Worm (Caenorhabditis elegans) whole organism, late embryonic: ENCODE measurements around the gene R12A1.3.

Source experiments
- ahr-1 ChIP-seq: sonication (generic microtip); optimal IDR thresholded peaks from 2 replicates; lab custom pipeline; 2016; ENCODE audit warnings: missing genetic modification characterization, missing compliant biosample characterization
- ama-1 ChIP-seq: fragments of 150-350 bp; optimal IDR thresholded peaks from 2 replicates; lab custom pipeline; 2014
- ceh-24 ChIP-seq: sonication (generic microtip); optimal IDR thresholded peaks from 2 replicates; lab custom pipeline; 2016; ENCODE audit warnings: mild to moderate bottlenecking, missing genetic modification characterization, missing compliant biosample characterization
- ceh-45 ChIP-seq: fragments of 200-800 bp; sonication (Bioruptor generic); IDR thresholded peaks from 2 replicates; pipeline ENCODE4 v1.3.6; 2022; ENCODE audit warnings: missing genetic modification reagents, missing genetic modification characterization, missing compliant biosample characterization
- ceh-9 ChIP-seq: sonication (generic microtip); optimal IDR thresholded peaks from 2 replicates; lab custom pipeline; 2016; ENCODE audit warnings: mild to moderate bottlenecking, missing genetic modification characterization, inconsistent platforms, missing compliant biosample characterization
- dmd-4 ChIP-seq: sonication (generic microtip); optimal IDR thresholded peaks from 2 replicates; lab custom pipeline; 2016; ENCODE audit warnings: borderline replicate concordance, missing genetic modification characterization, missing compliant biosample characterization
- fax-1 ChIP-seq: sonication (generic microtip); optimal IDR thresholded peaks from 2 replicates; lab custom pipeline; 2016; ENCODE audit warnings: missing genotype, missing genetic modification characterization, missing compliant biosample characterization
- hlh-15 ChIP-seq: sonication (generic microtip); optimal IDR thresholded peaks from 2 replicates; lab custom pipeline; 2016; ENCODE audit warnings: missing genetic modification characterization, missing compliant biosample characterization
- npax-4 ChIP-seq: sonication (generic microtip); optimal IDR thresholded peaks from 2 replicates; lab custom pipeline; 2016; ENCODE audit warnings: missing genetic modification characterization, missing compliant biosample characterization
- pag-3 ChIP-seq: sonication (generic microtip); optimal IDR thresholded peaks from 2 replicates; lab custom pipeline; 2016; ENCODE audit warnings: missing compliant biosample characterization, missing genetic modification characterization, borderline replicate concordance
- pha-4 ChIP-seq: fragments of 150-350 bp; optimal IDR thresholded peaks from 2 replicates; lab custom pipeline; 2018; ENCODE audit warnings: missing biosample characterization, missing genetic modification reagents, missing genetic modification characterization
- sox-4 ChIP-seq: sonication (generic microtip); optimal IDR thresholded peaks from 2 replicates; lab custom pipeline; 2017; ENCODE audit warnings: mild to moderate bottlenecking, missing genetic modification characterization, inconsistent platforms, missing compliant biosample characterization
- unc-55 ChIP-seq: sonication (generic microtip); optimal IDR thresholded peaks from 2 replicates; lab custom pipeline; 2017; ENCODE audit warnings: missing biosample characterization, missing genetic modification reagents, missing genetic modification characterization

ce11 chrV:1455280-1455679 is 29.7 kb upstream of the R12A1.3 start:
- TF ChIP-seq fax-1 (tag; lab: Kevin White, UChicago), result no peak
- no peak for TF ChIP-seq dmd-4 (tag; lab: Kevin White, UChicago)
- no peak for TF ChIP-seq ceh-24 (tag; lab: Kevin White, UChicago)
- no peak for TF ChIP-seq ceh-9 (tag; lab: Kevin White, UChicago)
- TF ChIP-seq unc-55 (GFP tag; lab: Kevin White, UChicago), result no peak
- TF ChIP-seq ceh-45 (GFP tag; lab: Robert Waterston, UW), result no peak
- TF ChIP-seq pha-4 (tag; lab: Kevin White, UChicago), result no peak
- TF ChIP-seq ama-1 (lab: Kevin White, UChicago), result no peak
- TF ChIP-seq hlh-15 (tag; lab: Kevin White, UChicago), result no peak
- no peak for TF ChIP-seq pag-3 (tag; lab: Kevin White, UChicago)
- TF ChIP-seq ahr-1 (tag; lab: Kevin White, UChicago), result no peak
- no peak for TF ChIP-seq npax-4 (tag; lab: Kevin White, UChicago)
- TF ChIP-seq sox-4 (tag; lab: Kevin White, UChicago), result no peak
